Fruit fly (Drosophila melanogaster): ENCODE measurements around the gene CG11815.

Gene CG11815

dm6 chr3L:1964099-1964498 lies 6.9 kb downstream of the CG11815 start, which contains the start of gene mv (continued):
- TF ChIP-seq sna (GFP tag; IDR thresholded peaks at IDR 0.05; ENCODE audit: partially characterized antibody) (0 out of 2 replicates have a peak, but pooled peaks have one; percentile 50), CG17568 (GFP tag; optimal IDR thresholded peaks at IDR 0.05) (no peak), croc (GFP tag; conservative IDR thresholded peaks at IDR 0.05) (no peak), hbn (GFP tag; IDR thresholded peaks at IDR 0.05; ENCODE audit: partially characterized antibody) (peak; percentile 37; the same call in 1 of the 2 replicates), ssp (GFP tag; IDR thresholded peaks at IDR 0.05) (no peak), Trl (optimal IDR thresholded peaks at IDR 0.05) (no peak), Trl (GFP tag; optimal IDR thresholded peaks at IDR 0.05) (no peak), CG33213 (GFP tag; optimal IDR thresholded peaks at IDR 0.05) (no peak), unc-4 (GFP tag; IDR thresholded peaks at IDR 0.05; ENCODE audit: partially characterized antibody) (peak; percentile 61), Lhr (GFP tag; optimal IDR thresholded peaks at IDR 0.05) (no peak), tx (GFP tag; optimal IDR thresholded peaks at IDR 0.05) (no peak), crp (GFP tag; optimal IDR thresholded peaks at IDR 0.05) (peak; percentile 79 to 98), Rx (GFP tag; IDR thresholded peaks at IDR 0.05) (no peak), row (GFP tag; IDR thresholded peaks at IDR 0.05) (peak; percentile 11; the same call in 1 of the 3 replicates), CG4820 (GFP tag; optimal IDR thresholded peaks at IDR 0.05) (no peak), Dref (GFP tag; IDR thresholded peaks at IDR 0.05) (peak; percentile 59), CG9932 (GFP tag; IDR thresholded peaks at IDR 0.05) (no peak), Abd-B (GFP tag; optimal IDR thresholded peaks at IDR 0.05) (no peak), CG14710 (tag; optimal IDR thresholded peaks at IDR 0.05) (peak; percentile 45), hkb (optimal IDR thresholded peaks at IDR 0.05) (peak; percentile 6), hkb (GFP tag; IDR thresholded peaks at IDR 0.05) (no peak), Lim3 (GFP tag; IDR thresholded peaks at IDR 0.05) (no peak), Hmr (GFP tag; optimal IDR thresholded peaks at IDR 0.05) (no peak), CG7372 (GFP tag; IDR thresholded peaks at IDR 0.05) (no peak), ATbp (GFP tag; optimal IDR thresholded peaks at IDR 0.05) (no peak), Atf3 (GFP tag; optimal IDR thresholded peaks at IDR 0.05) (no peak), knrl (GFP tag; IDR thresholded peaks at IDR 0.05; ENCODE audit: partially characterized antibody) (no peak), tup (GFP tag; optimal IDR thresholded peaks at IDR 0.05) (no peak), CG32767 (GFP tag; IDR thresholded peaks at IDR 0.05) (no peak), tin (GFP tag; optimal IDR thresholded peaks at IDR 0.05) (no peak), CG2116 (GFP tag; optimal IDR thresholded peaks at IDR 0.05) (peak; percentile 62), CG11723 (GFP tag; optimal IDR thresholded peaks at IDR 0.05) (no peak), CG11504 (tag; optimal IDR thresholded peaks at IDR 0.05) (peak; percentile 11), H2.0 (GFP tag; IDR thresholded peaks at IDR 0.05) (no peak), CG4424 (GFP tag; optimal IDR thresholded peaks at IDR 0.05) (no peak), tll (GFP tag; optimal IDR thresholded peaks at IDR 0.05) (peak in 1 of 2 experiments; percentile 35), MESR4 (GFP tag; optimal IDR thresholded peaks at IDR 0.05) (peak; percentile 16), CG3847 (GFP tag; IDR thresholded peaks at IDR 0.05) (no peak), Sin3A (optimal IDR thresholded peaks at IDR 0.05) (no peak), pan (optimal IDR thresholded peaks at IDR 0.05) (no peak), pan (GFP tag; optimal IDR thresholded peaks at IDR 0.05 in 1 of 2, IDR thresholded peaks at IDR 0.05 in 1 of 2) (no peak), CG1832 (GFP tag; optimal IDR thresholded peaks at IDR 0.05) (no peak), CG34224 (GFP tag; IDR thresholded peaks at IDR 0.05; ENCODE audit: partially characterized antibody) (peak; percentile 55), gfzf (GFP tag; optimal IDR thresholded peaks at IDR 0.05) (peak; percentile 53), CG1602 (GFP tag; optimal IDR thresholded peaks at IDR 0.05) (no peak), CG31441 (GFP tag; IDR thresholded peaks at IDR 0.05) (peak; percentile 22; the same call in 1 of the 2 replicates), Kr (GFP tag; optimal IDR thresholded peaks at IDR 0.05) (no peak), CG8089 (GFP tag; optimal IDR thresholded peaks at IDR 0.05) (no peak), CG1792 (GFP tag; optimal IDR thresholded peaks at IDR 0.05) (no peak), slou (GFP tag; optimal IDR thresholded peaks at IDR 0.05) (no peak), Asciz (GFP tag; optimal IDR thresholded peaks at IDR 0.05) (no peak), bigmax (GFP tag; optimal IDR thresholded peaks at IDR 0.05) (no peak)
